Fruit fly (Drosophila melanogaster) whole organism, embryonic: Measurements from ENCODE around the gene CG42759.

ENCODE experiments used
- Ada2b ChIP-seq: fragments of 200-800 bp; sonication (Bioruptor generic); IDR thresholded peaks from 2 replicates; pipeline ENCODE4 v1.3.6; 2022; ENCODE audit warnings: missing biosample characterization, missing genetic modification characterization
- Atf6 ChIP-seq: fragments of 200-800 bp; sonication (Bioruptor generic); IDR thresholded peaks from 2 replicates; pipeline ENCODE4 v1.3.6; 2022; ENCODE audit warnings: missing biosample characterization, missing genetic modification characterization
- Blimp-1 ChIP-seq: fragments of 200-800 bp; sonication (Bioruptor generic); optimal IDR thresholded peaks from 3 replicates; lab custom pipeline; 2018; ENCODE audit warnings: missing biosample characterization, missing genetic modification characterization, mild to moderate bottlenecking, moderate library complexity, missing genetic modification reagents
- CG10431 ChIP-seq: fragments of 200-800 bp; sonication (Bioruptor generic); optimal IDR thresholded peaks from 3 replicates; lab custom pipeline; 2018; ENCODE audit warnings: missing biosample characterization, mild to moderate bottlenecking, missing genetic modification characterization
- CG10979 ChIP-seq: fragments of 200-800 bp; sonication (Bioruptor generic); optimal IDR thresholded peaks from 2 replicates; lab custom pipeline; 2018; ENCODE audit warnings: missing biosample characterization, mild to moderate bottlenecking, missing genetic modification characterization, moderate library complexity
- CG11695 ChIP-seq: fragments of 200-800 bp; sonication (Bioruptor generic); IDR thresholded peaks from 3 replicates; pipeline ENCODE4 v1.3.6; 2022; ENCODE audit warnings: missing biosample characterization, missing genetic modification characterization
- CG1233 ChIP-seq: fragments of 200-800 bp; sonication (Bioruptor generic); optimal IDR thresholded peaks from 4 replicates; lab custom pipeline; 2018; ENCODE audit warnings: missing biosample characterization, mild to moderate bottlenecking, missing genetic modification characterization
- CG13296 ChIP-seq: fragments of 200-800 bp; sonication (Bioruptor generic); optimal IDR thresholded peaks from 3 replicates; lab custom pipeline; 2018; ENCODE audit warnings: missing biosample characterization, mild to moderate bottlenecking, missing genetic modification characterization
- CG13424 ChIP-seq: fragments of 200-800 bp; sonication (Bioruptor generic); optimal IDR thresholded peaks from 2 replicates; lab custom pipeline; 2019; ENCODE audit warnings: missing biosample characterization, mild to moderate bottlenecking, missing genetic modification characterization, moderate library complexity
- CG14050 ChIP-seq: fragments of 200-800 bp; sonication (Bioruptor generic); IDR thresholded peaks from 3 replicates; pipeline ENCODE4 v1.3.6; 2022; ENCODE audit warnings: missing biosample characterization, missing genetic modification characterization
- CG1529 ChIP-seq: fragments of 200-800 bp; sonication (Bioruptor generic); optimal IDR thresholded peaks from 3 replicates; lab custom pipeline; 2018; ENCODE audit warnings: missing biosample characterization, missing genetic modification characterization
- CG1832 ChIP-seq: fragments of 200-800 bp; sonication (Bioruptor generic); optimal IDR thresholded peaks from 2 replicates; lab custom pipeline; 2017; ENCODE audit warnings: missing biosample characterization, mild to moderate bottlenecking, missing genetic modification characterization, inconsistent platforms
- CG2129 ChIP-seq: fragments of 200-800 bp; sonication (Bioruptor generic); IDR thresholded peaks from 2 replicates; pipeline ENCODE4 v1.3.6; 2022; ENCODE audit warnings: missing biosample characterization, missing genetic modification characterization; ENCODE audit not compliant: partially characterized antibody
- CG2202 ChIP-seq: fragments of 200-800 bp; sonication (Bioruptor generic); optimal IDR thresholded peaks from 2 replicates; lab custom pipeline; 2018; ENCODE audit warnings: missing biosample characterization, mild to moderate bottlenecking, missing genetic modification characterization
- CG2678 ChIP-seq: fragments of 200-800 bp; sonication (Bioruptor generic); optimal IDR thresholded peaks from 3 replicates; lab custom pipeline; 2019; ENCODE audit warnings: missing biosample characterization, mild to moderate bottlenecking, missing genetic modification characterization, moderate library complexity
- CG43689 ChIP-seq: fragments of 200-800 bp; sonication (Bioruptor generic); IDR thresholded peaks from 2 replicates; pipeline ENCODE4 v1.3.6; 2022; ENCODE audit warnings: missing biosample characterization, missing genetic modification characterization
- CG6683 ChIP-seq: fragments of 200-800 bp; sonication (Bioruptor generic); optimal IDR thresholded peaks from 2 replicates; lab custom pipeline; 2017; ENCODE audit warnings: missing biosample characterization, mild to moderate bottlenecking, missing genetic modification characterization, missing genetic modification reagents
- CG6791 ChIP-seq: fragments of 200-800 bp; sonication (Bioruptor generic); IDR thresholded peaks from 3 replicates; pipeline ENCODE4 v1.3.6; 2022; ENCODE audit warnings: missing biosample characterization, missing genetic modification characterization; ENCODE audit not compliant: partially characterized antibody
- CG7987 ChIP-seq: fragments of 200-800 bp; sonication (Bioruptor generic); optimal IDR thresholded peaks from 2 replicates; lab custom pipeline; 2018; ENCODE audit warnings: missing biosample characterization, mild to moderate bottlenecking, missing genetic modification characterization, moderate library complexity
- CG8290 ChIP-seq, 3 experiments: fragments of 200-800 bp; sonication (Bioruptor generic); optimal IDR thresholded peaks; 2 replicates each; lab custom pipeline; 2016 to 2019; ENCODE audit warnings: missing biosample characterization in 3 of 3, missing genetic modification characterization in 3 of 3, mild to moderate bottlenecking in 2 of 3, moderate library complexity in 1 of 3
- Dfd ChIP-seq, 2 experiments: fragments of >200 bp; optimal IDR thresholded peaks; 2 replicates each; lab custom pipeline; 2017; ENCODE audit warnings: missing biosample characterization in 2 of 2, missing genetic modification characterization in 2 of 2
- HHEX ChIP-seq: fragments of 200-800 bp; sonication (Bioruptor generic); optimal IDR thresholded peaks from 3 replicates; lab custom pipeline; 2017; ENCODE audit warnings: missing biosample characterization, mild to moderate bottlenecking, missing genetic modification characterization, missing genetic modification reagents
- Hr51 ChIP-seq, 2 experiments: fragments of 200-800 bp; sonication (Bioruptor generic); optimal IDR thresholded peaks; 2 replicates in 1 of 2; 3 replicates in 1 of 2; lab custom pipeline; 2016 to 2018; ENCODE audit warnings: missing biosample characterization in 2 of 2, missing genetic modification characterization in 2 of 2, mild to moderate bottlenecking in 1 of 2, moderate library complexity in 1 of 2
- MTF-1 ChIP-seq: fragments of 200-800 bp; sonication (Bioruptor generic); optimal IDR thresholded peaks from 2 replicates; lab custom pipeline; 2018; ENCODE audit warnings: missing biosample characterization, mild to moderate bottlenecking, missing genetic modification characterization, borderline replicate concordance
- Med ChIP-seq: fragments of 200-800 bp; sonication (Bioruptor generic); peaks from one replicate; lab custom pipeline; 2016; ENCODE audit warnings: missing biosample characterization, missing genetic modification characterization, mild to moderate bottlenecking, inconsistent platforms, moderate library complexity
- PHDP ChIP-seq: fragments of 200-800 bp; sonication (Bioruptor generic); optimal IDR thresholded peaks from 3 replicates; lab custom pipeline; 2018; ENCODE audit warnings: missing biosample characterization, mild to moderate bottlenecking, missing genetic modification characterization, moderate library complexity
- Ptx1 ChIP-seq: fragments of 200-800 bp; sonication (Bioruptor generic); IDR thresholded peaks from 2 replicates; pipeline ENCODE4 v1.3.6; 2022; ENCODE audit warnings: missing biosample characterization, missing genetic modification characterization
- Rfx ChIP-seq: fragments of 200-800 bp; sonication (Bioruptor generic); IDR thresholded peaks from 2 replicates; pipeline ENCODE4 v1.3.6; 2022; ENCODE audit warnings: missing biosample characterization, missing genetic modification characterization
- Six4 ChIP-seq: fragments of 200-800 bp; sonication (Bioruptor generic); optimal IDR thresholded peaks from 2 replicates; lab custom pipeline; 2016; ENCODE audit warnings: missing biosample characterization, missing genetic modification characterization
- Sry-β ChIP-seq: fragments of 200-800 bp; sonication (Bioruptor generic); optimal IDR thresholded peaks from 2 replicates; lab custom pipeline; 2018; ENCODE audit warnings: missing biosample characterization, mild to moderate bottlenecking, missing genetic modification characterization, moderate library complexity
- Tbp ChIP-seq: fragments of >200 bp; optimal IDR thresholded peaks from 2 replicates; lab custom pipeline; 2018; ENCODE audit warnings: missing biosample characterization, missing genetic modification characterization
- Xrp1 ChIP-seq: fragments of 200-800 bp; sonication (Bioruptor generic); IDR thresholded peaks from 2 replicates; pipeline ENCODE4 v1.3.6; 2022; ENCODE audit warnings: missing biosample characterization, missing genetic modification characterization
- chinmo ChIP-seq: fragments of 200-800 bp; sonication (Bioruptor generic); IDR thresholded peaks from 4 replicates; pipeline ENCODE4 v1.3.6; 2022; ENCODE audit warnings: missing biosample characterization, missing genetic modification characterization; ENCODE audit not compliant: partially characterized antibody
- danr ChIP-seq: fragments of 200-800 bp; sonication (Bioruptor generic); IDR thresholded peaks from 2 replicates; pipeline ENCODE4 v1.3.6; 2022; ENCODE audit warnings: missing biosample characterization, missing genetic modification characterization
- fd3F ChIP-seq: fragments of 200-800 bp; sonication (Bioruptor generic); optimal IDR thresholded peaks from 2 replicates; lab custom pipeline; 2018; ENCODE audit warnings: missing biosample characterization, mild to moderate bottlenecking, missing genetic modification characterization, moderate library complexity
- fru ChIP-seq: fragments of >200 bp; optimal IDR thresholded peaks from 2 replicates; lab custom pipeline; 2017
- ftz-f1 ChIP-seq: fragments of 200-800 bp; sonication (Bioruptor generic); optimal IDR thresholded peaks from 2 replicates; lab custom pipeline; 2016; ENCODE audit warnings: missing biosample characterization, missing genetic modification characterization
- grn ChIP-seq: fragments of 200-800 bp; sonication (Bioruptor generic); optimal IDR thresholded peaks from 3 replicates; lab custom pipeline; 2017; ENCODE audit warnings: missing biosample characterization, missing genetic modification characterization
- hb ChIP-seq: fragments of 200-800 bp; sonication (Bioruptor generic); IDR thresholded peaks from 3 replicates; pipeline ENCODE4 v1.3.6; 2022; ENCODE audit warnings: missing biosample characterization, missing genetic modification characterization; ENCODE audit not compliant: partially characterized antibody
- hbn ChIP-seq: fragments of 200-800 bp; sonication (Bioruptor generic); IDR thresholded peaks from 2 replicates; pipeline ENCODE4 v1.3.6; 2022; ENCODE audit warnings: missing biosample characterization, missing genetic modification characterization; ENCODE audit not compliant: partially characterized antibody
- ken ChIP-seq: fragments of 200-800 bp; sonication (Bioruptor generic); IDR thresholded peaks from 3 replicates; pipeline ENCODE4 v1.3.6; 2022; ENCODE audit warnings: missing biosample characterization, missing genetic modification characterization
- salm ChIP-seq: fragments of 200-800 bp; sonication (Bioruptor generic); optimal IDR thresholded peaks from 2 replicates; lab custom pipeline; 2018; ENCODE audit warnings: missing biosample characterization, mild to moderate bottlenecking, missing genetic modification characterization
- sd ChIP-seq: fragments of 200-800 bp; sonication (Bioruptor generic); optimal IDR thresholded peaks from 3 replicates; lab custom pipeline; 2018; ENCODE audit warnings: missing biosample characterization, mild to moderate bottlenecking, missing genetic modification characterization, moderate library complexity
- seq ChIP-seq: fragments of 200-800 bp; sonication (Bioruptor generic); IDR thresholded peaks from 2 replicates; pipeline ENCODE4 v1.3.6; 2022; ENCODE audit warnings: missing biosample characterization, missing genetic modification characterization
- so ChIP-seq: fragments of 200-800 bp; sonication (Bioruptor generic); IDR thresholded peaks from 3 replicates; pipeline ENCODE4 v1.3.6; 2022; ENCODE audit warnings: missing biosample characterization, missing genetic modification characterization
- sqz ChIP-seq: fragments of 200-800 bp; sonication (Bioruptor generic); optimal IDR thresholded peaks from 3 replicates; lab custom pipeline; 2018; ENCODE audit warnings: missing biosample characterization, mild to moderate bottlenecking, missing genetic modification characterization
- tgo ChIP-seq: fragments of 200-800 bp; sonication (Bioruptor generic); IDR thresholded peaks from 3 replicates; pipeline ENCODE4 v1.3.6; 2022; ENCODE audit warnings: missing biosample characterization, missing genetic modification characterization
- tin ChIP-seq: fragments of 200-800 bp; sonication (Bioruptor generic); optimal IDR thresholded peaks from 3 replicates; lab custom pipeline; 2016; ENCODE audit warnings: missing biosample characterization, missing genetic modification characterization
- usp ChIP-seq: fragments of >200 bp; optimal IDR thresholded peaks from 2 replicates; lab custom pipeline; 2017; ENCODE audit warnings: missing biosample characterization, missing genetic modification characterization
- wek ChIP-seq: fragments of 200-800 bp; sonication (Bioruptor generic); optimal IDR thresholded peaks from 3 replicates; lab custom pipeline; 2018; ENCODE audit warnings: missing biosample characterization, mild to moderate bottlenecking, missing genetic modification characterization, moderate library complexity

Gene CG42759

dm6 chr3R:10185986-10186385 lies 43.1 kb downstream of the CG42759 start (continued):
- TF ChIP-seq sd (tag; lab: Kevin White, UChicago) (peak; percentile 50), Ada2b (GFP tag; lab: Robert Waterston, UW) (no peak), ftz-f1 (GFP tag; lab: Kevin White, UChicago) (peak; percentile 5), CG6683 (GFP tag; lab: Kevin White, UChicago) (no peak), danr (GFP tag; lab: Robert Waterston, UW) (no peak), hb (GFP tag; lab: Robert Waterston, UW) (no peak), so (GFP tag; lab: Robert Waterston, UW) (0 out of 3 replicates have a peak, but pooled peaks have one; percentile 61), Ptx1 (GFP tag; lab: Robert Waterston, UW) (no peak), wek (peak; percentile 55), hbn (GFP tag; lab: Robert Waterston, UW) (no peak), CG13296 (GFP tag; lab: Kevin White, UChicago) (peak; percentile 73), CG1832 (no peak), CG10431 (GFP tag; lab: Kevin White, UChicago) (no peak), salm (tag; lab: Kevin White, UChicago) (peak; percentile 5), CG43689 (no peak), tin (no peak), CG10979 (tag; lab: Kevin White, UChicago) (no peak), Xrp1 (GFP tag; lab: Robert Waterston, UW) (no peak), CG8290 (GFP tag; optimal IDR thresholded peaks at IDR 0.05; lab: Kevin White, UChicago) (no peak), CG8290 (tag; optimal IDR thresholded peaks at IDR 0.05; lab: Kevin White, UChicago) (peak in 1 of 2 experiments; percentile 61), Six4 (GFP tag; lab: Kevin White, UChicago) (no peak), CG2202 (tag; lab: Kevin White, UChicago) (no peak), Dfd (GFP tag; optimal IDR thresholded peaks at IDR 0.05; lab: Kevin White, UChicago) (no peak), CG2678 (peak; percentile 59), seq (GFP tag; lab: Robert Waterston, UW) (peak; percentile 34; the same call in 1 of the 2 replicates), CG1529 (GFP tag; lab: Kevin White, UChicago) (no peak), CG7987 (GFP tag; lab: Kevin White, UChicago) (peak; percentile 50), CG11695 (GFP tag; lab: Robert Waterston, UW) (no peak), MTF-1 (GFP tag; lab: Kevin White, UChicago) (peak; percentile 9), fd3F (peak; percentile 25), tgo (GFP tag; lab: Robert Waterston, UW) (no peak), usp (GFP tag; lab: Kevin White, UChicago) (no peak), PHDP (peak; percentile 17), CG14050 (GFP tag; lab: Robert Waterston, UW) (no peak), ken (GFP tag; lab: Robert Waterston, UW) (no peak), HHEX (GFP tag; lab: Kevin White, UChicago) (peak; percentile 21), Hr51 (GFP tag; optimal IDR thresholded peaks at IDR 0.05; lab: Kevin White, UChicago) (peak in 1 of 2 experiments; percentile 14), Tbp (GFP tag; lab: Kevin White, UChicago) (no peak), grn (GFP tag; lab: Kevin White, UChicago) (no peak), Rfx (GFP tag; lab: Robert Waterston, UW) (0 out of 2 replicates have a peak, but pooled peaks have one; percentile 10), CG2129 (no peak), Blimp-1 (GFP tag; lab: Kevin White, UChicago) (peak; percentile 25), Sry-β (GFP tag; lab: Kevin White, UChicago) (no peak), CG13424 (peak; percentile 39), Med (GFP tag; lab: Kevin White, UChicago) (peak; percentile 84), CG6791 (GFP tag; lab: Robert Waterston, UW) (no peak), fru (lab: Kevin White, UChicago) (no peak), Atf6 (0 out of 2 replicates have a peak, but pooled peaks have one; percentile 22), sqz (GFP tag; lab: Kevin White, UChicago) (no peak), CG1233 (GFP tag; lab: Kevin White, UChicago) (peak; percentile 14), chinmo (GFP tag; lab: Robert Waterston, UW) (peak; percentile 52; the same call in 1 of the 4 replicates)
